Fruit fly (Drosophila melanogaster): ENCODE results near the gene twit.

twit gene

dm6 chr2L:20889857-20890606, 37.7 kb downstream of the twit start (continued):
- peak; percentile 17 for TF ChIP-seq CG13424 (tag; optimal IDR thresholded peaks at IDR 0.05)
- no peak for TF ChIP-seq danr (GFP tag; IDR thresholded peaks at IDR 0.05)
- TF ChIP-seq CG6854 (GFP tag; optimal IDR thresholded peaks at IDR 0.05): no peak
- no peak for TF ChIP-seq sim (GFP tag; IDR thresholded peaks at IDR 0.05)
- TF ChIP-seq NFAT (GFP tag; IDR thresholded peaks at IDR 0.05): no peak
- no peak for TF ChIP-seq CG6175 (GFP tag; IDR thresholded peaks at IDR 0.05)
- TF ChIP-seq Adf1 (GFP tag; IDR thresholded peaks at IDR 0.05): no peak
- no peak for TF ChIP-seq Dfd (GFP tag; optimal IDR thresholded peaks at IDR 0.05)
- no peak for TF ChIP-seq Kr (GFP tag; optimal IDR thresholded peaks at IDR 0.05)
- TF ChIP-seq CG16863 (GFP tag; optimal IDR thresholded peaks at IDR 0.05): no peak
- peak; percentile 5 for TF ChIP-seq caup (GFP tag; optimal IDR thresholded peaks at IDR 0.05; ENCODE audit: severe bottlenecking)
- TF ChIP-seq CG13775 (GFP tag; optimal IDR thresholded peaks at IDR 0.05): peak; percentile 14
- TF ChIP-seq H2.0 (GFP tag; IDR thresholded peaks at IDR 0.05): no peak
- TF ChIP-seq CG4707 (GFP tag; optimal IDR thresholded peaks at IDR 0.05): peak; percentile 14
- TF ChIP-seq Gsc (GFP tag; IDR thresholded peaks at IDR 0.05): no peak
- TF ChIP-seq Sry-β (GFP tag; optimal IDR thresholded peaks at IDR 0.05): peak; percentile 21
- peak; percentile 61 for TF ChIP-seq gem (tag; optimal IDR thresholded peaks at IDR 0.05)
- peak; percentile 7 for TF ChIP-seq Bdp1 (GFP tag; optimal IDR thresholded peaks at IDR 0.05)
- peak; percentile 6 for TF ChIP-seq ewg (GFP tag; optimal IDR thresholded peaks at IDR 0.05)
- peak; percentile 24 for TF ChIP-seq CG12659 (GFP tag; optimal IDR thresholded peaks at IDR 0.05)
- TF ChIP-seq CG14710 (tag; optimal IDR thresholded peaks at IDR 0.05): peak; percentile 36
- TF ChIP-seq Fer1 (GFP tag; optimal IDR thresholded peaks at IDR 0.05): no peak
- TF ChIP-seq CG32532 (GFP tag; IDR thresholded peaks at IDR 0.05): no peak; the same call in 1 of the 2 replicates
- no peak for TF ChIP-seq CG14860 (GFP tag; IDR thresholded peaks at IDR 0.05; ENCODE audit: partially characterized antibody)
- TF ChIP-seq CG31365 (tag; optimal IDR thresholded peaks at IDR 0.05): peak; percentile 3
- no peak for TF ChIP-seq ftz-f1 (GFP tag; optimal IDR thresholded peaks at IDR 0.05)
- peak; percentile 61; the same call in 2 of the 3 replicates for TF ChIP-seq CG17361 (GFP tag; IDR thresholded peaks at IDR 0.05)
- TF ChIP-seq tio (GFP tag; optimal IDR thresholded peaks at IDR 0.05): peak; percentile 41
- TF ChIP-seq Awh (GFP tag; IDR thresholded peaks at IDR 0.05): peak; percentile 25
- TF ChIP-seq unc-4 (GFP tag; IDR thresholded peaks at IDR 0.05; ENCODE audit: partially characterized antibody): no peak
- peak; percentile 11 for TF ChIP-seq pnt (GFP tag; optimal IDR thresholded peaks at IDR 0.05)
- no peak for TF ChIP-seq CHES-1-like (GFP tag; optimal IDR thresholded peaks at IDR 0.05)
- TF ChIP-seq Oli (tag; optimal IDR thresholded peaks at IDR 0.05): peak; percentile 62
- peak; percentile 23 for TF ChIP-seq BtbVII (GFP tag; optimal IDR thresholded peaks at IDR 0.05)
- peak; percentile 5 for TF ChIP-seq CG8281 (tag; optimal IDR thresholded peaks at IDR 0.05)
- TF ChIP-seq CG7839 (tag; optimal IDR thresholded peaks at IDR 0.05): peak; percentile 32
- no peak for TF ChIP-seq btn (GFP tag; optimal IDR thresholded peaks at IDR 0.05)
- peak; percentile 14 for TF ChIP-seq gro (GFP tag; optimal IDR thresholded peaks at IDR 0.05)
- TF ChIP-seq wdn (GFP tag; IDR thresholded peaks at IDR 0.05): no peak
- peak; percentile 45 for TF ChIP-seq Ssrp (tag; optimal IDR thresholded peaks at IDR 0.05)
- TF ChIP-seq Dp (GFP tag; optimal IDR thresholded peaks at IDR 0.05): no peak
- no peak for TF ChIP-seq ems (GFP tag; optimal IDR thresholded peaks at IDR 0.05)
- TF ChIP-seq CG12391 (tag; optimal IDR thresholded peaks at IDR 0.05): peak; percentile 42
- no peak for TF ChIP-seq Opbp (GFP tag; IDR thresholded peaks at IDR 0.05; ENCODE audit: partially characterized antibody)
- no peak for TF ChIP-seq CG14667 (GFP tag; IDR thresholded peaks at IDR 0.05)
- TF ChIP-seq wek (GFP tag; optimal IDR thresholded peaks at IDR 0.05): no peak
- TF ChIP-seq Usf (GFP tag; optimal IDR thresholded peaks at IDR 0.05): no peak
- no peak for TF ChIP-seq CG15073 (GFP tag; optimal IDR thresholded peaks at IDR 0.05)
- peak; percentile 37 for TF ChIP-seq CG4424 (GFP tag; optimal IDR thresholded peaks at IDR 0.05)

Measured in whole organism, embryonic.